Fruit fly (Drosophila melanogaster): Measurements from ENCODE around the gene Vps33B.

Gene Vps33B

DNA sequence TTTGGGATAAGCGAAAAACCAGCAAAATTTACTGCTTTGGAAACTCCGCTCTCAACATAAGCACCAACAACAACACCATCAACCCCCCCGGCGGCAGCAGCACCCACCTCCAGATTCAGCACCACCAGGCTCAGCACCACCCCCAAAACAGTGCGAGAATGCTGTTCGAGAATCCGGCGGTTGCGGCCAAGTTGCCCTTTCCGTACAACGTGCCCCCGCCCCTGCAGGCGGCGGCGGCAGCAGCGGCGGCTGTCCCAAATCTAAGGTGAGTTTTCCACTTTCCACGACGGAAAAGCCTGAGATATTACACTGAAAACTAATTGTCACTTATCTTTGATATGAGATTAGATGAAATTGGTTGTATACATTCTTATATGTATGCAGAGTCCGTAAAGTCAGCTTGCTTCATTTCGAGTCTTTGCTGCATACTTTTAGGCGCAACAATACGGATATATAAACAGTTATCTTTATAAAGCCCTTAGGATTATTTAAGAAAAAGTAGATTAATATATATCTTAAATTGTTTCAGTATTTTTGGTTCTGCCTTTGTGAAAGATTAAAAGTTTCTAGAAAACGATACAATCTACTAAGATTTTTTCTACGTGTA is 46.3 kb downstream of the Vps33B start (continued):
- TF ChIP-seq Sox102F (GFP tag; optimal IDR thresholded peaks at IDR 0.05), result peak; percentile 34
- TF ChIP-seq sens (GFP tag), result peak; percentile 66
- no peak for TF ChIP-seq peb (GFP tag; IDR thresholded peaks at IDR 0.05)
- peak; percentile 7 for TF ChIP-seq CG9727 (GFP tag; optimal IDR thresholded peaks at IDR 0.05)
- TF ChIP-seq CG15514 (GFP tag; optimal IDR thresholded peaks at IDR 0.05), result no peak
- 0 out of 2 replicates have a peak, but pooled peaks have one; percentile 8 for TF ChIP-seq lmd (GFP tag; IDR thresholded peaks at IDR 0.05)
- TF ChIP-seq CG18599 (GFP tag; optimal IDR thresholded peaks at IDR 0.05), result peak; percentile 40
- TF ChIP-seq CG4360 (GFP tag; IDR thresholded peaks at IDR 0.05), result peak; percentile 22; the same call in 1 of the 2 replicates
- TF ChIP-seq mam (GFP tag; optimal IDR thresholded peaks at IDR 0.05), result no peak
- no peak for TF ChIP-seq BEAF-32 (GFP tag; optimal IDR thresholded peaks at IDR 0.05)
- peak; percentile 41 for TF ChIP-seq Sox100B (GFP tag; optimal IDR thresholded peaks at IDR 0.05)
- TF ChIP-seq tup (GFP tag; optimal IDR thresholded peaks at IDR 0.05), result no peak
- peak in 1 of 3 experiments; percentile 17 for TF ChIP-seq lola (GFP tag; optimal IDR thresholded peaks at IDR 0.05)
- peak; percentile 71 for TF ChIP-seq Ets65A (GFP tag)
- peak; percentile 17 for TF ChIP-seq Asciz (GFP tag; optimal IDR thresholded peaks at IDR 0.05)
- no peak for TF ChIP-seq gt (GFP tag; IDR thresholded peaks at IDR 0.05)
- peak; percentile 12 for TF ChIP-seq Xbp1 (GFP tag; optimal IDR thresholded peaks at IDR 0.05)
- TF ChIP-seq CG17328 (GFP tag; IDR thresholded peaks at IDR 0.05), result 0 out of 2 replicates have a peak, but pooled peaks have one; percentile 12
- TF ChIP-seq vnd (GFP tag; IDR thresholded peaks at IDR 0.05; ENCODE audit: partially characterized antibody), result no peak
- TF ChIP-seq chn (GFP tag; optimal IDR thresholded peaks at IDR 0.05), result peak; percentile 21
- no peak for TF ChIP-seq Dref (GFP tag; IDR thresholded peaks at IDR 0.05)
- no peak for TF ChIP-seq CG7987 (GFP tag; optimal IDR thresholded peaks at IDR 0.05)
- TF ChIP-seq sob (GFP tag; IDR thresholded peaks at IDR 0.05), result 0 out of 2 replicates have a peak, but pooled peaks have one; percentile 27
- peak; percentile 46 for TF ChIP-seq CG10979 (tag; optimal IDR thresholded peaks at IDR 0.05)
- peak; percentile 23 for TF ChIP-seq CG6254 (GFP tag; optimal IDR thresholded peaks at IDR 0.05)
- TF ChIP-seq ewg (GFP tag; optimal IDR thresholded peaks at IDR 0.05), result peak; percentile 0
- peak; percentile 60 for TF ChIP-seq gem (tag; optimal IDR thresholded peaks at IDR 0.05)
- no peak for TF ChIP-seq gsb-n (tag; optimal IDR thresholded peaks at IDR 0.05)
- TF ChIP-seq wor (GFP tag; IDR thresholded peaks at IDR 0.05), result peak; percentile 22; the same call in 1 of the 2 replicates
- no peak for TF ChIP-seq CG4282 (GFP tag; optimal IDR thresholded peaks at IDR 0.05)
- TF ChIP-seq CG30020 (tag; optimal IDR thresholded peaks at IDR 0.05), result no peak
- TF ChIP-seq Rfx (GFP tag; IDR thresholded peaks at IDR 0.05), result 0 out of 2 replicates have a peak, but pooled peaks have one; percentile 10
- TF ChIP-seq NC2α (GFP tag; optimal IDR thresholded peaks at IDR 0.05), result no peak
- TF ChIP-seq kah (GFP tag; optimal IDR thresholded peaks at IDR 0.05), result no peak
